Fruit fly (Drosophila melanogaster) whole organism, embryonic: ENCODE measurements around the gene RpS25.

ENCODE experiments used
- Aef1 ChIP-seq: fragments of 200-800 bp; sonication (Bioruptor generic); IDR thresholded peaks from 3 replicates; pipeline ENCODE4 v1.3.6; 2022; ENCODE audit warnings: missing biosample characterization, missing genetic modification characterization
- Asciz ChIP-seq: fragments of 200-800 bp; sonication (Bioruptor generic); optimal IDR thresholded peaks from 2 replicates; lab custom pipeline; 2017; ENCODE audit warnings: missing biosample characterization, mild to moderate bottlenecking, missing genetic modification characterization, missing genetic modification reagents
- BEAF-32 ChIP-seq: fragments of 200-800 bp; sonication (Bioruptor generic); optimal IDR thresholded peaks from 3 replicates; lab custom pipeline; 2017; ENCODE audit warnings: missing biosample characterization, missing genetic modification characterization, mild to moderate bottlenecking, moderate library complexity, missing genetic modification reagents
- Bgb ChIP-seq: fragments of 200-800 bp; sonication (Bioruptor generic); IDR thresholded peaks from 2 replicates; pipeline ENCODE4 v1.3.6; 2022; ENCODE audit warnings: missing biosample characterization, missing genetic modification characterization; ENCODE audit not compliant: partially characterized antibody
- CG11085 ChIP-seq: fragments of 200-800 bp; sonication (Bioruptor generic); IDR thresholded peaks from 2 replicates; pipeline ENCODE4 v1.3.6; 2022; ENCODE audit warnings: missing biosample characterization, missing genetic modification characterization
- CG11560 ChIP-seq: fragments of 200-800 bp; sonication (Bioruptor generic); IDR thresholded peaks from 3 replicates; pipeline ENCODE4 v1.3.6; 2022; ENCODE audit warnings: missing biosample characterization, missing genetic modification characterization
- CG11696 ChIP-seq: fragments of 200-800 bp; sonication (Bioruptor generic); IDR thresholded peaks from 2 replicates; pipeline ENCODE4 v1.3.6; 2022; ENCODE audit warnings: missing biosample characterization, missing genetic modification characterization
- CG13624 ChIP-seq: fragments of 200-800 bp; sonication (Bioruptor generic); optimal IDR thresholded peaks from 2 replicates; lab custom pipeline; 2016; ENCODE audit warnings: missing biosample characterization, missing genetic modification characterization
- CG15011 ChIP-seq: fragments of 200-800 bp; sonication (Bioruptor generic); optimal IDR thresholded peaks from 3 replicates; lab custom pipeline; 2018; ENCODE audit warnings: missing biosample characterization, mild to moderate bottlenecking, missing genetic modification characterization
- CG15269 ChIP-seq: fragments of 200-800 bp; sonication (Bioruptor generic); optimal IDR thresholded peaks from 2 replicates; lab custom pipeline; 2018; ENCODE audit warnings: missing biosample characterization, mild to moderate bottlenecking, missing genetic modification characterization, moderate library complexity
- CG15696 ChIP-seq: fragments of 200-800 bp; sonication (Bioruptor generic); optimal IDR thresholded peaks from 2 replicates; lab custom pipeline; 2019; ENCODE audit warnings: missing biosample characterization, mild to moderate bottlenecking, missing genetic modification characterization, moderate library complexity
- CG1602 ChIP-seq: fragments of 200-800 bp; sonication (Bioruptor generic); optimal IDR thresholded peaks from 3 replicates; lab custom pipeline; 2016; ENCODE audit warnings: missing biosample characterization, missing genetic modification characterization
- CG17328 ChIP-seq: fragments of 200-800 bp; sonication (Bioruptor generic); IDR thresholded peaks from 2 replicates; pipeline ENCODE4 v1.3.6; 2022; ENCODE audit warnings: missing biosample characterization, missing genetic modification characterization
- CG17612 ChIP-seq: fragments of 200-800 bp; sonication (Bioruptor generic); IDR thresholded peaks from 2 replicates; pipeline ENCODE4 v1.3.6; 2022; ENCODE audit warnings: missing biosample characterization, missing genetic modification characterization
- CG30403 ChIP-seq: fragments of 200-800 bp; sonication (Bioruptor generic); optimal IDR thresholded peaks from 3 replicates; lab custom pipeline; 2016; ENCODE audit warnings: missing biosample characterization, missing genetic modification characterization
- CG30431 ChIP-seq: fragments of 200-800 bp; sonication (Bioruptor generic); optimal IDR thresholded peaks from 2 replicates; lab custom pipeline; 2017; ENCODE audit warnings: missing biosample characterization, missing genetic modification characterization
- CG32532 ChIP-seq: fragments of 200-800 bp; sonication (Bioruptor generic); IDR thresholded peaks from 2 replicates; pipeline ENCODE4 v1.3.6; 2022; ENCODE audit warnings: missing biosample characterization, missing genetic modification characterization
- CG4617 ChIP-seq: fragments of 200-800 bp; sonication (Bioruptor generic); optimal IDR thresholded peaks from 3 replicates; lab custom pipeline; 2016; ENCODE audit warnings: missing biosample characterization, missing genetic modification characterization, borderline replicate concordance
- CG6175 ChIP-seq: fragments of 200-800 bp; sonication (Bioruptor generic); IDR thresholded peaks from 3 replicates; pipeline ENCODE4 v1.3.6; 2022; ENCODE audit warnings: missing biosample characterization, missing genetic modification characterization
- CG6791 ChIP-seq: fragments of 200-800 bp; sonication (Bioruptor generic); IDR thresholded peaks from 3 replicates; pipeline ENCODE4 v1.3.6; 2022; ENCODE audit warnings: missing biosample characterization, missing genetic modification characterization; ENCODE audit not compliant: partially characterized antibody
- CG7372 ChIP-seq: fragments of 200-800 bp; sonication (Bioruptor generic); IDR thresholded peaks from 2 replicates; pipeline ENCODE4 v1.3.6; 2022; ENCODE audit warnings: missing biosample characterization, missing genetic modification characterization
- CG9215 ChIP-seq: fragments of 200-800 bp; sonication (Bioruptor generic); IDR thresholded peaks from 2 replicates; pipeline ENCODE4 v1.3.6; 2022; ENCODE audit warnings: missing biosample characterization, missing genetic modification characterization
- Dfd ChIP-seq, 2 experiments: fragments of >200 bp; optimal IDR thresholded peaks; 2 replicates each; lab custom pipeline; 2017; ENCODE audit warnings: missing biosample characterization in 2 of 2, missing genetic modification characterization in 2 of 2
- Gsc ChIP-seq: fragments of 200-800 bp; sonication (Bioruptor generic); IDR thresholded peaks from 2 replicates; pipeline ENCODE4 v1.3.6; 2022; ENCODE audit warnings: missing biosample characterization, missing genetic modification characterization
- Hr3 ChIP-seq: fragments of 200-800 bp; sonication (Bioruptor generic); optimal IDR thresholded peaks from 3 replicates; lab custom pipeline; 2016; ENCODE audit warnings: missing biosample characterization, missing genetic modification characterization
- Hr78 ChIP-seq, 2 experiments: fragments of 200-800 bp in 1 of 2; fragments of >200 bp in 1 of 2; sonication (Bioruptor generic) in 1 of 2; optimal IDR thresholded peaks; 2 replicates each; lab custom pipeline; 2017 to 2019; ENCODE audit warnings: missing biosample characterization in 2 of 2, missing genetic modification characterization in 2 of 2, mild to moderate bottlenecking in 1 of 2, moderate library complexity in 1 of 2
- Max ChIP-seq: fragments of 200-800 bp; sonication (Bioruptor generic); optimal IDR thresholded peaks from 2 replicates; lab custom pipeline; 2016; ENCODE audit warnings: missing biosample characterization, mild to moderate bottlenecking, missing genetic modification characterization
- Sin3A ChIP-seq: fragments of >200 bp; optimal IDR thresholded peaks from 2 replicates; lab custom pipeline; 2018
- Xrp1 ChIP-seq: fragments of 200-800 bp; sonication (Bioruptor generic); IDR thresholded peaks from 2 replicates; pipeline ENCODE4 v1.3.6; 2022; ENCODE audit warnings: missing biosample characterization, missing genetic modification characterization
- amos ChIP-seq: fragments of 200-800 bp; sonication (Bioruptor generic); IDR thresholded peaks from 2 replicates; pipeline ENCODE4 v1.3.6; 2022; ENCODE audit warnings: missing biosample characterization, missing genetic modification characterization; ENCODE audit not compliant: partially characterized antibody
- caup ChIP-seq: fragments of 200-800 bp; sonication (Bioruptor generic); optimal IDR thresholded peaks from 3 replicates; lab custom pipeline; 2017; ENCODE audit warnings: missing biosample characterization, mild to moderate bottlenecking, missing genetic modification characterization, moderate library complexity; ENCODE audit not compliant: severe bottlenecking
- danr ChIP-seq: fragments of 200-800 bp; sonication (Bioruptor generic); IDR thresholded peaks from 2 replicates; pipeline ENCODE4 v1.3.6; 2022; ENCODE audit warnings: missing biosample characterization, missing genetic modification characterization
- dati ChIP-seq: fragments of 200-800 bp; sonication (Bioruptor generic); IDR thresholded peaks from 2 replicates; pipeline ENCODE4 v1.3.6; 2022; ENCODE audit warnings: missing biosample characterization, missing genetic modification characterization
- dm ChIP-seq: fragments of 200-800 bp; sonication (Bioruptor generic); optimal IDR thresholded peaks from 3 replicates; lab custom pipeline; 2016; ENCODE audit warnings: missing biosample characterization, missing genetic modification characterization
- ems ChIP-seq: fragments of 200-800 bp; sonication (Bioruptor generic); optimal IDR thresholded peaks from 3 replicates; lab custom pipeline; 2016; ENCODE audit warnings: missing biosample characterization, missing genetic modification characterization
- fu2 ChIP-seq: fragments of 200-800 bp; sonication (Bioruptor generic); optimal IDR thresholded peaks from 2 replicates; lab custom pipeline; 2016; ENCODE audit warnings: missing biosample characterization, missing genetic modification characterization
- ham ChIP-seq: fragments of 200-800 bp; sonication (Bioruptor generic); IDR thresholded peaks from 2 replicates; pipeline ENCODE4 v1.3.6; 2022; ENCODE audit warnings: missing biosample characterization, missing genetic modification characterization
- inv ChIP-seq: fragments of 200-800 bp; sonication (Bioruptor generic); IDR thresholded peaks from 2 replicates; pipeline ENCODE4 v1.3.6; 2022; ENCODE audit warnings: missing biosample characterization, missing genetic modification characterization; ENCODE audit not compliant: partially characterized antibody
- kah ChIP-seq: fragments of 200-800 bp; sonication (Bioruptor generic); optimal IDR thresholded peaks from 2 replicates; lab custom pipeline; 2018; ENCODE audit warnings: missing biosample characterization, mild to moderate bottlenecking, missing genetic modification characterization
- lmd ChIP-seq: fragments of 200-800 bp; sonication (Bioruptor generic); IDR thresholded peaks from 2 replicates; pipeline ENCODE4 v1.3.6; 2022; ENCODE audit warnings: missing biosample characterization, missing genetic modification characterization
- org-1 ChIP-seq: fragments of 200-800 bp; sonication (Bioruptor generic); optimal IDR thresholded peaks from 2 replicates; lab custom pipeline; 2017; ENCODE audit warnings: missing biosample characterization, missing genetic modification characterization
- pfk ChIP-seq: fragments of 200-800 bp; sonication (Bioruptor generic); optimal IDR thresholded peaks from 2 replicates; lab custom pipeline; 2018; ENCODE audit warnings: missing biosample characterization, mild to moderate bottlenecking, missing genetic modification characterization, moderate library complexity
- pzg ChIP-seq: fragments of 200-800 bp; sonication (Bioruptor generic); optimal IDR thresholded peaks from 3 replicates; lab custom pipeline; 2018; ENCODE audit warnings: missing biosample characterization, mild to moderate bottlenecking, missing genetic modification characterization, moderate library complexity
- rib ChIP-seq: fragments of 200-800 bp; sonication (Bioruptor generic); IDR thresholded peaks from 2 replicates; pipeline ENCODE4 v1.3.6; 2022; ENCODE audit warnings: missing biosample characterization, missing genetic modification characterization
- schlank ChIP-seq: fragments of 200-800 bp; sonication (Bioruptor generic); optimal IDR thresholded peaks from 2 replicates; lab custom pipeline; 2018; ENCODE audit warnings: missing biosample characterization, mild to moderate bottlenecking, missing genetic modification characterization
- sens ChIP-seq: fragments of 200-800 bp; sonication (Bioruptor generic); peaks from one replicate; lab custom pipeline; 2016; ENCODE audit warnings: missing biosample characterization, missing genetic modification characterization
- sens-2 ChIP-seq: fragments of 200-800 bp; sonication (Bioruptor generic); IDR thresholded peaks from 2 replicates; pipeline ENCODE4 v1.3.6; 2022; ENCODE audit warnings: missing biosample characterization, missing genetic modification characterization
- vvl ChIP-seq: fragments of 200-800 bp; sonication (Bioruptor generic); IDR thresholded peaks from 2 replicates; pipeline ENCODE4 v1.3.6; 2022; ENCODE audit warnings: missing biosample characterization, missing genetic modification characterization
- zf30C ChIP-seq: fragments of 200-800 bp; sonication (Bioruptor generic); optimal IDR thresholded peaks from 3 replicates; lab custom pipeline; 2018; ENCODE audit warnings: missing biosample characterization, mild to moderate bottlenecking, missing genetic modification characterization

Gene RpS25

DNA sequence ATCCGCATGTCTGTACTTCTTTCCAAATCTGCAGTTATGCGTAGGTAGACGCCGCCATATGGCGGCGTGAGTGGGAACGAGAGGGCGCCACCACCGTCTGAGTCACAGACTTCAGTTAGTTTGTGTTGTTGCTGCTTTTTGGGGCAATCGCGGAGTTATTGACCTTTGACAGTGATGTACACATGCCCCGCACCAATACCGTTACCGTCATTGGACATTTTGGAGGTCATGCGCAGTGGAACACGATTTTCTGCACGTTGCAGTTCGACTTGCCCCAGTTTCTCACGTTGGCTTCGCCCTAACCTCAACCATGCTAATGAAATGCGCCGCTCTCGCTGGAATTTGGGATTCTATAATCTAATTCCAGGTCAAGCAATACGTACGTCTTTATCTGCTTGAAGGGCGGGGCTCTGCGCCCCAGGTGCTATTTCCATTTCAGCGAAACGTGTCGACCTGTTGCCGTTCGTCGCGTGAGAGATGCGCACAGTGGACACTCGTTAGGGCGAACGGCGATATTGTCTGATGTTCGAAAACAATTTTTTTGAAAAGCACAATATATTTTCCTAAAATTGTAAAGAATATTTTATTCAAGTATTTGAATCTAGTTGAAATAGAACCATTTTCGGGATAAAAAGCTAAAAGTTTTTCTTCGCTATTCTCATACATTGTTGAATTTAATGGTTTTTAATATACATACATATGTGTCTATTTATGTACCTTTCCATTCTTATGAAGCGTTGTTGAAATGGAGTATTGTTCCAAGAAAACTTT, 4.6 kb downstream of the RpS25 start (continued):
- peak; percentile 65 for TF ChIP-seq CG4617 (GFP tag; lab: Kevin White, UChicago)
- TF ChIP-seq fu2 (GFP tag; lab: Kevin White, UChicago), result peak; percentile 48
- TF ChIP-seq ems (GFP tag; lab: Kevin White, UChicago), result peak; percentile 67
- peak; percentile 79 for TF ChIP-seq CG13624 (GFP tag; lab: Kevin White, UChicago)
- TF ChIP-seq Hr78 (GFP tag; optimal IDR thresholded peaks at IDR 0.05; lab: Kevin White, UChicago), result peak in 1 of 2 experiments; percentile 97
- no peak for TF ChIP-seq danr (GFP tag; lab: Robert Waterston, UW)
- TF ChIP-seq Xrp1 (GFP tag; lab: Robert Waterston, UW), result peak; percentile 77
- peak; percentile 92 for TF ChIP-seq sens (GFP tag; lab: Kevin White, UChicago)
- TF ChIP-seq dati, result no peak
- TF ChIP-seq zf30C, result no peak
- peak; percentile 77 for TF ChIP-seq Hr3 (GFP tag; lab: Kevin White, UChicago)
- TF ChIP-seq dm (GFP tag; lab: Kevin White, UChicago), result peak; percentile 97
- TF ChIP-seq Gsc, result no peak
- peak; percentile 90 for TF ChIP-seq CG32532 (GFP tag; lab: Robert Waterston, UW)
- peak; percentile 5 for TF ChIP-seq BEAF-32 (GFP tag; lab: Kevin White, UChicago)
- peak; percentile 56 for TF ChIP-seq caup (GFP tag; lab: Kevin White, UChicago)
- peak; percentile 6 for TF ChIP-seq org-1
- peak; percentile 81 for TF ChIP-seq lmd (GFP tag; lab: Robert Waterston, UW)
- TF ChIP-seq CG11085 (GFP tag; lab: Robert Waterston, UW), result peak; percentile 64
- peak; percentile 23; the same call in 1 of the 2 replicates for TF ChIP-seq amos (GFP tag; lab: Robert Waterston, UW)
- TF ChIP-seq CG15269 (tag; lab: Kevin White, UChicago), result peak; percentile 70
- no peak for TF ChIP-seq pfk
- peak; percentile 81 for TF ChIP-seq vvl (GFP tag; lab: Robert Waterston, UW)
- TF ChIP-seq sens-2 (GFP tag; lab: Robert Waterston, UW), result no peak; the same call in 1 of the 2 replicates
- TF ChIP-seq CG7372 (GFP tag; lab: Robert Waterston, UW), result peak; percentile 55; the same call in 1 of the 2 replicates
- TF ChIP-seq CG11560 (tag; lab: Robert Waterston, UW), result no peak
- 0 out of 2 replicates have a peak, but pooled peaks have one; percentile 17 for TF ChIP-seq CG11696
- peak; percentile 23 for TF ChIP-seq CG1602 (GFP tag; lab: Kevin White, UChicago)
- TF ChIP-seq Max, result peak; percentile 73
- peak; percentile 69 for TF ChIP-seq CG9215 (GFP tag; lab: Robert Waterston, UW)
- no peak for TF ChIP-seq Dfd (GFP tag; optimal IDR thresholded peaks at IDR 0.05; lab: Kevin White, UChicago)
- TF ChIP-seq inv (GFP tag; lab: Robert Waterston, UW), result peak; percentile 32; the same call in 1 of the 2 replicates
- TF ChIP-seq CG30403 (GFP tag; lab: Kevin White, UChicago), result peak; percentile 88
- peak; percentile 73 for TF ChIP-seq Asciz
- TF ChIP-seq pzg (GFP tag; lab: Kevin White, UChicago), result peak; percentile 20
- peak; percentile 65; the same call in 1 of the 2 replicates for TF ChIP-seq rib (GFP tag; lab: Robert Waterston, UW)
- TF ChIP-seq kah, result peak; percentile 87
- TF ChIP-seq Sin3A, result no peak
- no peak for TF ChIP-seq Bgb (GFP tag; lab: Robert Waterston, UW)
- peak; percentile 63; the same call in 1 of the 3 replicates for TF ChIP-seq CG6175 (GFP tag; lab: Robert Waterston, UW)
- no peak for TF ChIP-seq CG15011 (GFP tag; lab: Kevin White, UChicago)
- peak; percentile 32 for TF ChIP-seq CG30431 (GFP tag; lab: Kevin White, UChicago)
- peak; percentile 18 for TF ChIP-seq CG15696 (tag; lab: Kevin White, UChicago)
- TF ChIP-seq Aef1 (GFP tag; lab: Robert Waterston, UW), result peak; percentile 66; the same call in 2 of the 3 replicates
- 0 out of 3 replicates have a peak, but pooled peaks have one; percentile 41 for TF ChIP-seq CG6791
- TF ChIP-seq CG17612 (GFP tag; lab: Robert Waterston, UW), result peak; percentile 76
- TF ChIP-seq schlank, result peak; percentile 25
- TF ChIP-seq CG17328, result peak; percentile 78
- TF ChIP-seq ham (GFP tag; lab: Robert Waterston, UW), result no peak
